Fruit fly (Drosophila melanogaster) whole organism, prepupa: ENCODE data around the gene Tmf.

ENCODE experiments used
- CG3032 ChIP-seq: fragments of 200-800 bp; optimal IDR thresholded peaks from 2 replicates; lab custom pipeline; 2019; ENCODE audit warnings: missing biosample characterization, mild to moderate bottlenecking, missing genetic modification characterization, moderate library complexity
- Eip78C ChIP-seq: fragments of 200-800 bp; sonication (Bioruptor generic); peaks from one replicate; lab custom pipeline; 2016; ENCODE audit warnings: missing biosample characterization, missing genetic modification characterization
- OdsH ChIP-seq: fragments of 200-800 bp; sonication (Bioruptor generic); optimal IDR thresholded peaks from 3 replicates; lab custom pipeline; 2016; ENCODE audit warnings: missing biosample characterization, missing genetic modification characterization
- cyc ChIP-seq: fragments of 200-800 bp; sonication (Bioruptor generic); optimal IDR thresholded peaks from 3 replicates; lab custom pipeline; 2016; ENCODE audit warnings: missing biosample characterization, missing genetic modification characterization

DNA sequence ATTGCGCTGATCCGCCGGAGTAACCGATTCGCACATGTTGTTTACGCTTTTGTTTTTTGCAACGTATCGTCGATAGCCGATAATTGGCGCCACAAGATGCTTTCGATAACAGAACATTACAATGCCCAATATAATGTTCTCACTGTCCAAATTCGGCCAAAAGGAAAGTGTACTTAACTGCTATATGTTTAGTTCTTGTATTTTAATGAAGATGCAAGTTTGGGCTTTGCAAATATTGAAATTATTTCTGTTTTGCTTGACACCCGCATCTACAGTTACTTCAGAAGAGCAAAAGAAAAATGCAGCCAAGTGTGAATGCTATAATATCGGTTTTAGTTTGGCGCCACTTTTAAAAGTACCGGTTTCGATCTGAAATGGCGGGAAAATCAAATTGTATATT, 8.4 kb downstream of the Tmf start:
- peak; percentile 96 for TF ChIP-seq cyc (GFP tag; lab: Kevin White, UChicago)
- TF ChIP-seq Eip78C = peak; percentile 96
- TF ChIP-seq CG3032 (tag; lab: Kevin White, UChicago) = peak; percentile 94
- TF ChIP-seq OdsH = peak; percentile 91
